Fruit fly (Drosophila melanogaster): ENCODE results near the gene CG6184.

Gene CG6184

DNA sequence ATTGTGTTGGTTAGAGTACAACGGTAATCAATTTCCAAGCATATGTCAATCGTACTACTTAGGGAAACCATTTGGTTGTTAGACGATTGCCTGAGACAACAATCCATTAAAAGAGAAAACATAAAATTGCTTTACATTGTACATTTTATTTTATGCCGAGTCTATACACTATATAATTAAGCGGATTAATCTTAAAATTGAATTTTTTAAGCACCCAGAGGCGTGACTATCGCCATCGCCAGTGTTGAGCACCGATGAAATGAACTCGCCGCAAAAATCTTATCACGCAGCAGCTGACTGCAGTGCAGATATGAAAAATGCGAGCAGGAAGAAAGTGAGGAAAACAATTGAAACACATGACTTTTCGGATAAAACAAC is 14.8 kb downstream of the CG6184 start (continued):
- no peak for TF ChIP-seq Hey (tag; optimal IDR thresholded peaks at IDR 0.05)
- TF ChIP-seq CG11723 (GFP tag; optimal IDR thresholded peaks at IDR 0.05), result peak; percentile 14
- no peak for TF ChIP-seq CG8478 (optimal IDR thresholded peaks at IDR 0.05)
- no peak for TF ChIP-seq CG30403 (GFP tag; optimal IDR thresholded peaks at IDR 0.05)
- peak; percentile 14 for TF ChIP-seq Sin3A (optimal IDR thresholded peaks at IDR 0.05)
- TF ChIP-seq vnd (GFP tag; IDR thresholded peaks at IDR 0.05; ENCODE audit: partially characterized antibody), result peak; percentile 67; the same call in 1 of the 3 replicates
- no peak for TF ChIP-seq zen (tag; optimal IDR thresholded peaks at IDR 0.05)
- no peak for TF ChIP-seq Blimp-1 (GFP tag; optimal IDR thresholded peaks at IDR 0.05)
- no peak for TF ChIP-seq CG3726 (GFP tag; IDR thresholded peaks at IDR 0.05)
- TF ChIP-seq Sry-β (GFP tag; optimal IDR thresholded peaks at IDR 0.05), result no peak
- peak; percentile 52; the same call in 1 of the 2 replicates for TF ChIP-seq CG42726 (GFP tag; IDR thresholded peaks at IDR 0.05; ENCODE audit: partially characterized antibody)
- no peak for TF ChIP-seq CG3407 (GFP tag; optimal IDR thresholded peaks at IDR 0.05)
- peak; percentile 76 for TF ChIP-seq ato (GFP tag; IDR thresholded peaks at IDR 0.05; ENCODE audit: partially characterized antibody)
- peak; percentile 16 for TF ChIP-seq bab2 (GFP tag; optimal IDR thresholded peaks at IDR 0.05)
- peak; percentile 70 for TF ChIP-seq E2f2 (GFP tag; IDR thresholded peaks at IDR 0.05)
- no peak for TF ChIP-seq CG15514 (GFP tag; optimal IDR thresholded peaks at IDR 0.05)
- no peak for TF ChIP-seq kah (GFP tag; optimal IDR thresholded peaks at IDR 0.05)
- TF ChIP-seq Sox100B (GFP tag; optimal IDR thresholded peaks at IDR 0.05), result no peak
- TF ChIP-seq CG1024 (GFP tag; IDR thresholded peaks at IDR 0.05), result no peak
- no peak for TF ChIP-seq en (GFP tag; optimal IDR thresholded peaks at IDR 0.05)
- TF ChIP-seq Opbp (GFP tag; IDR thresholded peaks at IDR 0.05; ENCODE audit: partially characterized antibody), result peak; percentile 74; the same call in 2 of the 3 replicates
- peak; percentile 25 for TF ChIP-seq CG9437 (GFP tag; optimal IDR thresholded peaks at IDR 0.05)
- TF ChIP-seq CG6791 (GFP tag; IDR thresholded peaks at IDR 0.05; ENCODE audit: partially characterized antibody), result peak; percentile 91
- TF ChIP-seq corto (GFP tag; optimal IDR thresholded peaks at IDR 0.05), result no peak
- TF ChIP-seq Rfx (GFP tag; IDR thresholded peaks at IDR 0.05), result peak; percentile 59; the same call in 1 of the 2 replicates
- no peak for TF ChIP-seq pho (GFP tag; optimal IDR thresholded peaks at IDR 0.05)
- TF ChIP-seq Fer3 (tag; optimal IDR thresholded peaks at IDR 0.05), result peak; percentile 25
- no peak for TF ChIP-seq repo (GFP tag; optimal IDR thresholded peaks at IDR 0.05)
- TF ChIP-seq Fer1 (GFP tag; optimal IDR thresholded peaks at IDR 0.05), result no peak
- TF ChIP-seq TFAM (GFP tag; optimal IDR thresholded peaks at IDR 0.05), result no peak
- no peak for TF ChIP-seq Elba2 (GFP tag; optimal IDR thresholded peaks at IDR 0.05)
- TF ChIP-seq fru (optimal IDR thresholded peaks at IDR 0.05), result no peak
- no peak for TF ChIP-seq nom (GFP tag; optimal IDR thresholded peaks at IDR 0.05)
- no peak for TF ChIP-seq gsb (GFP tag; IDR thresholded peaks at IDR 0.05)
- no peak for TF ChIP-seq dan (GFP tag; IDR thresholded peaks at IDR 0.05)
- no peak for TF ChIP-seq Nf-YC (tag; optimal IDR thresholded peaks at IDR 0.05)
- no peak for TF ChIP-seq CG1529 (GFP tag; optimal IDR thresholded peaks at IDR 0.05)
- no peak for TF ChIP-seq nerfin-1 (tag; optimal IDR thresholded peaks at IDR 0.05)
- TF ChIP-seq knrl (GFP tag; IDR thresholded peaks at IDR 0.05; ENCODE audit: partially characterized antibody), result peak; percentile 80; the same call in 2 of the 3 replicates
- no peak for TF ChIP-seq CG8281 (tag; optimal IDR thresholded peaks at IDR 0.05)
- no peak for TF ChIP-seq Drgx (GFP tag; IDR thresholded peaks at IDR 0.05)
- TF ChIP-seq CG8388 (GFP tag; optimal IDR thresholded peaks at IDR 0.05), result no peak
- TF ChIP-seq row (GFP tag; IDR thresholded peaks at IDR 0.05), result peak; percentile 40; the same call in 2 of the 3 replicates
- TF ChIP-seq Xrp1 (GFP tag; IDR thresholded peaks at IDR 0.05), result 0 out of 2 replicates have a peak, but pooled peaks have one; percentile 11
- no peak for TF ChIP-seq caup (GFP tag; optimal IDR thresholded peaks at IDR 0.05; ENCODE audit: severe bottlenecking)
- TF ChIP-seq CG9876 (GFP tag; optimal IDR thresholded peaks at IDR 0.05), result no peak
- no peak for TF ChIP-seq CG13775 (GFP tag; optimal IDR thresholded peaks at IDR 0.05)
- no peak for TF ChIP-seq zf30C (GFP tag; optimal IDR thresholded peaks at IDR 0.05)
- TF ChIP-seq CG10462 (GFP tag; optimal IDR thresholded peaks at IDR 0.05), result no peak
- no peak for TF ChIP-seq CG9215 (GFP tag; IDR thresholded peaks at IDR 0.05)
- TF ChIP-seq lab (GFP tag; optimal IDR thresholded peaks at IDR 0.05), result peak; percentile 21
